Worm (Caenorhabditis elegans) whole organism, midembryonic: Measurements from ENCODE around the gene nhr-264.
"Not testable (repeated sequence)": the region's sequence is repeated elsewhere in the genome, so short reads cannot be mapped to it uniquely, and the experiment has no call there.

Source experiments
- T22C8.4 ChIP-seq: fragments of 200-800 bp; sonication (Bioruptor generic); IDR thresholded peaks from 2 replicates; pipeline ENCODE4 v1.3.6; 2022; ENCODE audit warnings: missing genetic modification characterization, missing compliant biosample characterization
- cog-1 ChIP-seq: sonication (generic microtip); optimal IDR thresholded peaks from 2 replicates; lab custom pipeline; 2016; ENCODE audit warnings: missing genetic modification characterization, missing compliant biosample characterization
- flt-1 ChIP-seq: fragments of 200-800 bp; sonication (Bioruptor generic); IDR thresholded peaks from 2 replicates; pipeline ENCODE4 v1.3.6; 2022; ENCODE audit warnings: missing genetic modification characterization, missing compliant biosample characterization
- klf-2 ChIP-seq: fragments of 200-800 bp; sonication (Bioruptor generic); conservative IDR thresholded peaks from 2 replicates; pipeline ENCODE4 v1.3.6; 2022; ENCODE audit warnings: missing genetic modification reagents, missing genetic modification characterization, missing compliant biosample characterization
- med-1 ChIP-seq: sonication (generic microtip); optimal IDR thresholded peaks from 2 replicates; lab custom pipeline; 2017; ENCODE audit warnings: missing genetic modification characterization, mild to moderate bottlenecking, missing compliant biosample characterization, antibody characterized with exemption, missing genetic modification reagents; ENCODE audit not compliant: insufficient read depth
- ref-1 ChIP-seq: fragments of 200-800 bp; sonication (Bioruptor generic); conservative IDR thresholded peaks from 2 replicates; pipeline ENCODE4 v1.3.6; 2022; ENCODE audit warnings: missing genetic modification reagents, missing genetic modification characterization, missing compliant biosample characterization
- tab-1 ChIP-seq: fragments of 200-800 bp; sonication (Bioruptor generic); IDR thresholded peaks from 2 replicates; pipeline ENCODE4 v1.3.6; 2022; ENCODE audit warnings: missing genetic modification characterization, missing compliant biosample characterization
- ztf-23 ChIP-seq: fragments of 200-800 bp; sonication (Bioruptor generic); IDR thresholded peaks from 2 replicates; pipeline ENCODE4 v1.3.6; 2022; ENCODE audit warnings: missing genetic modification reagents, missing genetic modification characterization, missing compliant biosample characterization
- ztf-29 ChIP-seq: fragments of 200-800 bp; sonication (Bioruptor generic); IDR thresholded peaks from 2 replicates; pipeline ENCODE4 v1.3.6; 2022; ENCODE audit warnings: missing genetic modification reagents, missing genetic modification characterization, missing compliant biosample characterization

The nhr-264 gene

DNA sequence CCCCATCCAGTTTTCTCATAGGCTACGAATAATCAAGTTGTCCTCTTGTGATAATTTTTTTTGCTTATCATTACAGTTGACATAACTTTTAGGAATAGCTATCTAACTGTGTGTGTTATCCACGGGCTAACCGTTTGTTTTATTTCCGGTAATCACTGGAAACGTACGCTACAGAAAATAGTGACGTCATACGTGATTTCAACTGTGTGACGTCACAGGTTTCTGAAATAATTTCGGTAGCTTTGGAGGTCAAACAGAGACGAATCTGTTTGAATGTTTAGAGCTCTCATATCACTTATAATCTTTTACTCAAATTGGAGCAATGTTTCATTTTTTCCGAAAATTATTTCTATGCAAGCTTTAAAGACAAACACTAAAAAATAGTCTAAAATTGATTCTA is 36.9 kb downstream of the nhr-264 start:
- TF ChIP-seq ref-1 (no peak), ztf-23 (GFP tag; lab: Robert Waterston, UW) (no peak), T22C8.4 (GFP tag; lab: Robert Waterston, UW) (no peak), flt-1 (GFP tag; lab: Robert Waterston, UW) (no peak), cog-1 (tag; lab: Kevin White, UChicago) (no peak), tab-1 (GFP tag; lab: Robert Waterston, UW) (no peak), med-1 (GFP tag; lab: Kevin White, UChicago) (no peak), klf-2 (GFP tag; lab: Robert Waterston, UW) (no peak), ztf-29 (GFP tag; lab: Robert Waterston, UW) (no peak)

DNA sequence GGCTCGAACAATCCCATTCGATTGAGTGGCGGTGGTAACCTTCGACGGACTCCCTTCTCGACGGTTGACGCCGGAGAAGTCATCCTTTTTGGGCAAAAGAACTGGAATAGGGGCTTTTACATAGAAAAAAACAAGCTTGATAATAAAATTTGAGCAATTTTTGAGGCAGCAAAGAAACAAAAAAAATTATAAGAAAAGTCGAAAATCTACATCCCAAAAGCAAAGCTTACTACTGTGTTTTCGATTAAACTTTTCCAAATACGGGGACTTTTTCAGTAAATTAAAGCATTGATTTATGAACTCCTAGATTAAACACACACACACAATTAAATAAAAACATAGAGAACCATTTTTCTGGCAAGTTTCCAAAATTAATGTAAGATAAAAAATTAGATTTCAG is 37.7 kb downstream of the nhr-264 start, which contains the start of gene Y11D7A.9:
Gene Y11D7A.9 (minus strand): TSS at position 101 of the 400 bp plus-strand sequence.
- TF ChIP-seq tab-1 (GFP tag; lab: Robert Waterston, UW): no peak
- no peak for TF ChIP-seq flt-1 (GFP tag; lab: Robert Waterston, UW)
- no peak for TF ChIP-seq cog-1 (tag; lab: Kevin White, UChicago)
- no peak for TF ChIP-seq ztf-29 (GFP tag; lab: Robert Waterston, UW)
- no peak for TF ChIP-seq ref-1
- no peak for TF ChIP-seq T22C8.4 (GFP tag; lab: Robert Waterston, UW)

DNA sequence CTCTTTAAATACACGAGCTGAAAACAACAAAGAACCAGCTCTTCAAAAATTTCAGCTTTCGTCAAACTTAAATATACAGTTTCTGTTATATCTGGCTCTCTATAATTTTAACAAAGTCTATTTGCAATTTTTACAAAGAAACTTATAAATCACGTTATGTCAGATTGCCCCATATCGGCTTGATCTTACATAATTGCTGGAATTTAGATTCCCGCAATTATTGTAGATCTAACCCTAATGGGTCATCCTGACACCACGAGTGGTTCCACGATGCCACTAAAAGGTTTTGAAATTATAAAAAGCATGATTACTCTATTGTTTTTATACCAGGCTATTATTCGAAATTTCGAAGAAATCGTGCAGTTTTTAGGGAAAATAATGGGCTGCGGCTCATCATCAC is 42.6 kb downstream of the nhr-264 start, which contains the start of gene Y11D7A.8:
Gene Y11D7A.8 (plus strand): TSS at position 301 of the 400 bp plus-strand sequence.
- TF ChIP-seq flt-1 (GFP tag; lab: Robert Waterston, UW) (no peak), T22C8.4 (GFP tag; lab: Robert Waterston, UW) (no peak), ref-1 (no peak), tab-1 (GFP tag; lab: Robert Waterston, UW) (no peak), cog-1 (tag; lab: Kevin White, UChicago) (no peak), klf-2 (GFP tag; lab: Robert Waterston, UW) (no peak), ztf-23 (GFP tag; lab: Robert Waterston, UW) (no peak), med-1 (GFP tag; lab: Kevin White, UChicago) (no peak), ztf-29 (GFP tag; lab: Robert Waterston, UW) (no peak)

- TF ChIP-seq ref-1; tab-1 (GFP tag; lab: Robert Waterston, UW); cog-1 (tag; lab: Kevin White, UChicago): not testable (repeated sequence)
These were observed 44.5 kb downstream of the nhr-264 start, which contains the start of gene Y11D7A.7 for ce11 chrIV:9249219-9249618. Y11D7A.7 (plus strand) TSS chrIV:9249519.

DNA sequence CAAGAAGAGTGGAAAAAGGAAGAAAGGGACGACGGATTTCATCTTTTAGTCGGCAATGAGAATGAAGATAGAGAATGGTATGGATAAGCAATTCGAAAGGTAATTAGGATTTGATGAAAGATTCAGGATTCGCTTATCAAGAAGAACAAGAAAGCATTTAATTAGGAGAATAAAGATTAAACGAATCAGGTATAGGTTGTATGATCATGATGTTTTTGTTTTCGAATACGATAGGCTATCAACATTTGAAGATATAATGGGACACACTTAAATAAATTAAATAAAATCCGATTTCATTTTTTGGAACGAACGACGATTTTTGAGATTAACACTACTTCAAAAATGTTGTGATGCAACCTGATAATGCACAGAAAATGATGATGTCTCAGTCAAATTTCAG is 48.3 kb downstream of the nhr-264 start, which contains the start of gene Y11D7A.5:
Gene Y11D7A.5 (minus strand): TSS at position 101 of the 400 bp plus-strand sequence.
- TF ChIP-seq T22C8.4 (GFP tag; lab: Robert Waterston, UW) (no peak), ztf-29 (GFP tag; lab: Robert Waterston, UW) (no peak), ztf-23 (GFP tag; lab: Robert Waterston, UW) (no peak)

- TF ChIP-seq cog-1 (tag; lab: Kevin White, UChicago) (no peak), ztf-23 (GFP tag; lab: Robert Waterston, UW) (no peak), ref-1 (no peak), tab-1 (GFP tag; lab: Robert Waterston, UW) (no peak)
These were observed 50.1 kb downstream of the nhr-264 start, which contains the start of gene rab-28 for ce11 chrIV:9243670-9244069. rab-28 (minus strand) TSS chrIV:9244012.
